Worm (Caenorhabditis elegans) whole organism, late embryonic: Measurements from ENCODE around the gene srd-19.

Source experiments
- ama-1 ChIP-seq: fragments of 150-350 bp; optimal IDR thresholded peaks from 2 replicates; lab custom pipeline; 2014
- ceh-18 ChIP-seq: sonication (generic microtip); optimal IDR thresholded peaks from 2 replicates; lab custom pipeline; 2016; ENCODE audit warnings: missing genetic modification characterization, missing compliant biosample characterization
- elt-4 ChIP-seq: sonication (generic microtip); optimal IDR thresholded peaks from 2 replicates; lab custom pipeline; 2016; ENCODE audit warnings: missing genetic modification characterization, missing compliant biosample characterization
- hlh-30 ChIP-seq: sonication (generic microtip); optimal IDR thresholded peaks from 2 replicates; lab custom pipeline; 2017; ENCODE audit warnings: antibody characterized with exemption, missing genetic modification characterization, missing compliant biosample characterization; ENCODE audit not compliant: insufficient read depth
- hlh-6 ChIP-seq: sonication (generic microtip); optimal IDR thresholded peaks from 2 replicates; lab custom pipeline; 2016; ENCODE audit warnings: missing genotype, missing genetic modification characterization, missing compliant biosample characterization
- lim-6 ChIP-seq: sonication (generic microtip); optimal IDR thresholded peaks from 2 replicates; lab custom pipeline; 2016; ENCODE audit warnings: missing genetic modification characterization, missing compliant biosample characterization
- madf-2 ChIP-seq: sonication (generic microtip); optimal IDR thresholded peaks from 2 replicates; lab custom pipeline; 2017; ENCODE audit warnings: missing genetic modification characterization, missing compliant biosample characterization
- nhr-11 ChIP-seq: fragments of 150-350 bp; optimal IDR thresholded peaks from 2 replicates; lab custom pipeline; 2014; ENCODE audit warnings: missing biosample characterization, missing genetic modification characterization
- npax-4 ChIP-seq: sonication (generic microtip); optimal IDR thresholded peaks from 2 replicates; lab custom pipeline; 2016; ENCODE audit warnings: missing genetic modification characterization, missing compliant biosample characterization
- odd-2 ChIP-seq: sonication (generic microtip); optimal IDR thresholded peaks from 2 replicates; lab custom pipeline; 2017; ENCODE audit warnings: antibody characterized with exemption, mild to moderate bottlenecking, missing genetic modification characterization, missing compliant biosample characterization
- pat-9 ChIP-seq: fragments of 200-800 bp; sonication (Bioruptor generic); optimal IDR thresholded peaks from 2 replicates; lab custom pipeline; 2018; ENCODE audit warnings: mild to moderate bottlenecking, missing genetic modification characterization, moderate library complexity, missing compliant biosample characterization
- pha-4 ChIP-seq: fragments of 150-350 bp; optimal IDR thresholded peaks from 2 replicates; lab custom pipeline; 2018; ENCODE audit warnings: missing biosample characterization, missing genetic modification reagents, missing genetic modification characterization

DNA sequence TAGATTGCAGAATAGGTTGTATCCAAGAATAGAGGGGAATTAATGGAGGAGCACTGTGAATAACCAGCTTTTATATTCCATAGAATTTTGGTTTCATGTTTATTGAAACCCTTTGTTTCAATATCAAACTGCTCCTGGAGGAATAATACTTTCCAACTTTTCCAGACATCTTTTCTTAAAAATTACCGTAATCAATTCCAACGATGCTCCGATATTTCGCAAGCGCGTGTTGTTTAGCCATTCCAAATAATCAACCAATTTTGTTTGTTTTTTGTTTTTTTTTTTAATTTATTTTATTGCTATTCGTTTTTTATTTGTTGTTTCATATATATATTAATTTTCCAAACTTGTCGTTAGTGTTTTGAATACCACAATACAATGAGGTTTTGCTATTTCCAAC lies 22.5 kb downstream of the srd-19 start, which contains the start of gene cutl-1:
- TF ChIP-seq nhr-11 (no peak), madf-2 (no peak), elt-4 (tag; lab: Kevin White, UChicago) (no peak), ama-1 (lab: Kevin White, UChicago) (no peak), pat-9 (tag; lab: Kevin White, UChicago) (no peak), ceh-18 (tag; lab: Kevin White, UChicago) (no peak), pha-4 (tag; lab: Kevin White, UChicago) (no peak), odd-2 (tag; lab: Kevin White, UChicago) (no peak), hlh-6 (tag; lab: Kevin White, UChicago) (no peak), lim-6 (tag; lab: Kevin White, UChicago) (no peak), hlh-30 (no peak), npax-4 (tag; lab: Kevin White, UChicago) (no peak)
